Fruit fly (Drosophila melanogaster): ENCODE results near the gene Hira.

Gene Hira

DNA sequence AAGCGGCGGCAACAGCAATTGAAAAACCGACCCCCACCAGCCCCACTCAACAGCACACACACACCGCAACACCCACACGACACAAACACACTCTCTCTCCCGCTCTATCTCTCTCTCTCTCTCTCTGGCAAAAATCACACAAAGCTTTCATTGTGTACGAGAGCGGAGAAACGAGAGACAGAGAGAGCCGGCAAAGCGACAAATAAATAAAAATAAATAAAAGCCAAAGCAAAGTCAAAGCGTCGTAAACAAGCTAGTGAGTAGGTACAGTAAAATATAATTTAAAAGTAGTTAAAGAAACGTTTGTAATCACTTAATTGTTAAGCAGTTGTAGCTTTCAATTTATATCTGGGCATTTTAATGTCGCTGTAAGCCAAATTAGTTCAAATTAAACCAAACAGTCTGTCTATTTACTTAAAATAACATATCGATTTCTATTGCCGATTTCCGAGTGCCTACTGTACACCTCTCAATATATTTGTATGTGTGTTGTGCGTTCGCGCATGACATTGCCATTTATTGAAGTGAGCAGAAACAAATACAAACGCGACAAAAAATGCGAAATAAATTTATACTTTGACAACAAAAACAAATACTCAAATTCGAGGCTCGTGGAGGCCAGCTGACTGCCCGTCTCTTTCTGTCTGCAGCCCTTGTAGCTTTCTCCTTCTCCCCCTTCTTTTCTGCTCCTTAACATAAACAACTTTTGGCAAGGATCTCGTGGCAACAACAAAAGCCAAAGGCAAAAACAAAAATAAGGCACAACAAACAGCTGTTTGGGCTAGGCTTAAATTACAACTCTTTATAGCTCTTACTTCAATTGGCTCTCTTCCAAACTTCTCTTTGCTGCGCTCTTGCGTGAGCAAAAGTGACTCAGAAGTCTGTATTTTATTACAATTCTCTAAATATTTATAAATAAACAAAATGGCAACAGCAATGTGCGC lies 24.9 kb upstream of the Hira start (continued):
- TF ChIP-seq CG4282 (GFP tag; optimal IDR thresholded peaks at IDR 0.05) (peak; percentile 42), Dek (tag; optimal IDR thresholded peaks at IDR 0.05) (peak; percentile 95), Six4 (GFP tag; optimal IDR thresholded peaks at IDR 0.05) (peak; percentile 75), Xbp1 (GFP tag; optimal IDR thresholded peaks at IDR 0.05) (peak; percentile 86), D19A (tag; optimal IDR thresholded peaks at IDR 0.05) (peak; percentile 79), CG12769 (tag; optimal IDR thresholded peaks at IDR 0.05) (peak; percentile 94), hkb (optimal IDR thresholded peaks at IDR 0.05) (no peak), hkb (GFP tag; IDR thresholded peaks at IDR 0.05) (peak; percentile 89), gce (GFP tag; IDR thresholded peaks at IDR 0.05) (peak; percentile 79; the same call in 2 of the 3 replicates), ham (GFP tag; IDR thresholded peaks at IDR 0.05) (peak; percentile 74; the same call in 1 of the 2 replicates), CG8478 (optimal IDR thresholded peaks at IDR 0.05) (no peak), CG3995 (GFP tag; optimal IDR thresholded peaks at IDR 0.05) (peak; percentile 67), Deaf1 (tag; optimal IDR thresholded peaks at IDR 0.05) (peak; percentile 76), Gsc (GFP tag; IDR thresholded peaks at IDR 0.05) (no peak), gsb-n (tag; optimal IDR thresholded peaks at IDR 0.05) (peak; percentile 37), Bdp1 (GFP tag; optimal IDR thresholded peaks at IDR 0.05) (peak; percentile 30), CG2202 (tag; optimal IDR thresholded peaks at IDR 0.05) (peak; percentile 40), Gug (GFP tag; IDR thresholded peaks at IDR 0.05) (peak; percentile 87), Dp (GFP tag; optimal IDR thresholded peaks at IDR 0.05) (no peak), btn (GFP tag; optimal IDR thresholded peaks at IDR 0.05) (no peak), CG7556 (GFP tag; optimal IDR thresholded peaks at IDR 0.05) (peak; percentile 92), CG11085 (GFP tag; IDR thresholded peaks at IDR 0.05) (peak; percentile 88), CG9727 (GFP tag; optimal IDR thresholded peaks at IDR 0.05) (peak; percentile 90), lbe (GFP tag; optimal IDR thresholded peaks at IDR 0.05) (peak; percentile 95), slou (GFP tag; optimal IDR thresholded peaks at IDR 0.05) (peak; percentile 83)

DNA sequence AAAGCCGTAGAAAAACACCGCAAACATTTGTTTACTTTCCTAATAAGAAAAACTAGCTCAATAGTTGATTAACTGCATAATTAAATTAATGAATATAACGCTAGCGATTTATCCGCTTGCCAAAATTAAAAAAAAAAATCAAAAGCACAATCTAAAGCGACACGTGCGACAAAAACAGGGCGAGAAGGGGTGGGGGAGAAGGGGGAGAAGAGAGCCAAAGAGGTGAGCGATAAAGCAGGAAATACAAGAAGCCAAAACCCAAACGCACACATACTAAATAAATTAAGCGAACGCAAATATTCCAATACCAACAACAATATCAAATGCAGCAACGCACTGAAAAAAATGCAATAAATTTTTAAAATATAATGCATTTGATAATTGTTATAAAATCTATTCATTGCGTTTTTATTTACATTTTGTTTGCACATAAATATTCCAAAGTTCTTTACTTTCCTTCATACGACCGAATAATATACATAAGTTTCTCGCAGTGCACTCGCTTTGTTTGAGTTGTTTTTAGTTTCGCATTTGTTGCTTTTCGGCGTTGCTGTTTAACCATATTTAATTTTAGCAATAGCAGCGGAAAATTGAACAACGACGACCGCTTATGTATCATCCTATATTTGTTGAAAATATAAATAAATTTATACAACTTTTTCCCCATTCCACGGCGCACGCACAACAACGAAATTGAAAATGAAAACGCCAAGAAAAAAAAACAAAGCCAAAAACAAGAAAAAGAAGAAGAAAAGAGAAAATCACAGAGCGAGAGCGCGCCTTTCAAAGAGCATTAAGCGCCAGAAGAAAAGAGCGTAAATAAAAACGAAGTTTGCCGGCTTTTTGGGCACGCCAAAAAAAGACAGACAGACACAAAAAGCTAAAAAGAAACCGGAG lies 23.7 kb upstream of the Hira start:
- TF ChIP-seq CG32772 (GFP tag; IDR thresholded peaks at IDR 0.05) (peak; percentile 96), CG15011 (GFP tag; optimal IDR thresholded peaks at IDR 0.05) (peak; percentile 93), Spps (tag; optimal IDR thresholded peaks at IDR 0.05) (peak; percentile 85), CG11456 (GFP tag; IDR thresholded peaks at IDR 0.05) (peak; percentile 94), Xbp1 (GFP tag; optimal IDR thresholded peaks at IDR 0.05) (peak; percentile 95), Hr3 (GFP tag; optimal IDR thresholded peaks at IDR 0.05) (peak; percentile 95), CG34422 (GFP tag; IDR thresholded peaks at IDR 0.05) (peak; percentile 97), HLH54F (GFP tag; optimal IDR thresholded peaks at IDR 0.05) (peak; percentile 89), Vsx1 (GFP tag; optimal IDR thresholded peaks at IDR 0.05) (peak; percentile 84), CTCF (GFP tag; optimal IDR thresholded peaks at IDR 0.05) (peak; percentile 64), inv (GFP tag; IDR thresholded peaks at IDR 0.05; ENCODE audit: partially characterized antibody) (no peak), Dll (GFP tag; IDR thresholded peaks at IDR 0.05; ENCODE audit: partially characterized antibody) (no peak), Nf-YB (GFP tag; optimal IDR thresholded peaks at IDR 0.05) (peak; percentile 82), Antp (GFP tag; optimal IDR thresholded peaks at IDR 0.05) (peak; percentile 78), CG3726 (GFP tag; IDR thresholded peaks at IDR 0.05) (peak; percentile 93), jumu (GFP tag; optimal IDR thresholded peaks at IDR 0.05) (peak; percentile 81), Sry-β (GFP tag; optimal IDR thresholded peaks at IDR 0.05) (peak; percentile 55), Max (GFP tag; optimal IDR thresholded peaks at IDR 0.05) (peak; percentile 92), mirr (GFP tag; optimal IDR thresholded peaks at IDR 0.05) (peak; percentile 72), Optix (GFP tag; IDR thresholded peaks at IDR 0.05) (peak; percentile 78; the same call in 2 of the 3 replicates), CG2120 (GFP tag; optimal IDR thresholded peaks at IDR 0.05) (peak; percentile 97), pzg (GFP tag; optimal IDR thresholded peaks at IDR 0.05) (peak; percentile 6), insv (GFP tag; optimal IDR thresholded peaks at IDR 0.05) (peak in 1 of 2 experiments; percentile 65), nerfin-2 (GFP tag; IDR thresholded peaks at IDR 0.05; ENCODE audit: partially characterized antibody) (no peak), Dp (GFP tag; optimal IDR thresholded peaks at IDR 0.05) (peak; percentile 13)
